Fruit fly (Drosophila melanogaster): ENCODE results near the gene indra.
A peak's percentile ranks its signal among the peaks of the same experiment; 100 is the strongest.

The indra gene

dm6 chr3L:1313039-1313766 lies 29.0 kb downstream of the indra start, which contains the start of the genes sturkopf and Herc4 (continued):
- no peak for TF ChIP-seq Neu2 (GFP tag; optimal IDR thresholded peaks at IDR 0.05; ENCODE audit: borderline replicate concordance)
- peak; percentile 64 for TF ChIP-seq ftz-f1 (GFP tag; optimal IDR thresholded peaks at IDR 0.05)
- TF ChIP-seq CG1603 (tag; optimal IDR thresholded peaks at IDR 0.05), result no peak
- no peak for TF ChIP-seq CG1832 (GFP tag; optimal IDR thresholded peaks at IDR 0.05)
- peak; percentile 36 for TF ChIP-seq run (tag; optimal IDR thresholded peaks at IDR 0.05)
- peak; percentile 93 for TF ChIP-seq CG10543 (GFP tag; optimal IDR thresholded peaks at IDR 0.05)
- peak; percentile 37 for TF ChIP-seq HmgD (GFP tag; optimal IDR thresholded peaks at IDR 0.05)
- TF ChIP-seq CG32772 (GFP tag; IDR thresholded peaks at IDR 0.05), result no peak; the same call in 1 of the 2 replicates
- peak; percentile 48 for TF ChIP-seq trh (GFP tag; optimal IDR thresholded peaks at IDR 0.05)
- TF ChIP-seq gro (GFP tag; optimal IDR thresholded peaks at IDR 0.05), result peak; percentile 72
- peak; percentile 54 for TF ChIP-seq Usf (GFP tag; optimal IDR thresholded peaks at IDR 0.05)
- TF ChIP-seq ems (GFP tag; optimal IDR thresholded peaks at IDR 0.05), result peak; percentile 89
- TF ChIP-seq ewg (GFP tag; optimal IDR thresholded peaks at IDR 0.05), result peak; percentile 38
- peak; percentile 30 for TF ChIP-seq HmgZ (tag; optimal IDR thresholded peaks at IDR 0.05)
- TF ChIP-seq CG34224 (GFP tag; IDR thresholded peaks at IDR 0.05; ENCODE audit: partially characterized antibody), result no peak
- TF ChIP-seq Hmr (GFP tag; optimal IDR thresholded peaks at IDR 0.05), result peak; percentile 84
- no peak for TF ChIP-seq CG2129 (GFP tag; IDR thresholded peaks at IDR 0.05; ENCODE audit: partially characterized antibody)
- TF ChIP-seq CG32767 (GFP tag; IDR thresholded peaks at IDR 0.05), result no peak
- TF ChIP-seq CG3163 (GFP tag; optimal IDR thresholded peaks at IDR 0.05), result peak; percentile 44
- TF ChIP-seq CG9932 (GFP tag; IDR thresholded peaks at IDR 0.05), result peak; percentile 78
- TF ChIP-seq yki (optimal IDR thresholded peaks at IDR 0.05), result no peak
- TF ChIP-seq CG7987 (GFP tag; optimal IDR thresholded peaks at IDR 0.05), result peak; percentile 22
- TF ChIP-seq fru (optimal IDR thresholded peaks at IDR 0.05), result no peak
- TF ChIP-seq CG30431 (GFP tag; optimal IDR thresholded peaks at IDR 0.05), result peak; percentile 3
- no peak for TF ChIP-seq CG11504 (tag; optimal IDR thresholded peaks at IDR 0.05)
- no peak for TF ChIP-seq CG9797 (GFP tag; optimal IDR thresholded peaks at IDR 0.05)
- TF ChIP-seq ac (GFP tag; optimal IDR thresholded peaks at IDR 0.05), result no peak
- TF ChIP-seq ind (GFP tag; optimal IDR thresholded peaks at IDR 0.05), result peak; percentile 62
- TF ChIP-seq pros (GFP tag; optimal IDR thresholded peaks at IDR 0.05), result peak; percentile 2
- TF ChIP-seq al (GFP tag; IDR thresholded peaks at IDR 0.05), result peak; percentile 24
- TF ChIP-seq Gug (GFP tag; IDR thresholded peaks at IDR 0.05), result peak; percentile 62; the same call in 3 of the 4 replicates
- TF ChIP-seq CG7786 (GFP tag; optimal IDR thresholded peaks at IDR 0.05), result peak; percentile 68
- TF ChIP-seq da (GFP tag; optimal IDR thresholded peaks at IDR 0.05), result peak; percentile 47
- peak; percentile 41 for TF ChIP-seq MESR4 (GFP tag; optimal IDR thresholded peaks at IDR 0.05)
- TF ChIP-seq Max (GFP tag; optimal IDR thresholded peaks at IDR 0.05), result peak; percentile 45
- peak; percentile 73 for TF ChIP-seq Bteb2 (GFP tag; optimal IDR thresholded peaks at IDR 0.05)
- no peak; the same call in 1 of the 2 replicates for TF ChIP-seq CG31441 (GFP tag; IDR thresholded peaks at IDR 0.05)
- TF ChIP-seq Adf1 (GFP tag; IDR thresholded peaks at IDR 0.05), result no peak; the same call in 1 of the 2 replicates
- no peak for TF ChIP-seq CG10321 (GFP tag; IDR thresholded peaks at IDR 0.05)
- no peak for TF ChIP-seq CG17568 (GFP tag; optimal IDR thresholded peaks at IDR 0.05)
- peak; percentile 95 for TF ChIP-seq CG7928 (GFP tag; optimal IDR thresholded peaks at IDR 0.05)
- TF ChIP-seq repo (GFP tag; optimal IDR thresholded peaks at IDR 0.05), result no peak
- peak; percentile 89 for TF ChIP-seq Side (GFP tag; optimal IDR thresholded peaks at IDR 0.05)
- TF ChIP-seq CG14050 (GFP tag; IDR thresholded peaks at IDR 0.05), result no peak
- peak; percentile 67 for TF ChIP-seq org-1 (GFP tag; optimal IDR thresholded peaks at IDR 0.05)
- TF ChIP-seq aop (GFP tag; IDR thresholded peaks at IDR 0.05), result no peak
- TF ChIP-seq CG17829 (tag; optimal IDR thresholded peaks at IDR 0.05), result peak; percentile 67
- no peak for TF ChIP-seq GATAe (GFP tag; conservative IDR thresholded peaks at IDR 0.05)
- peak; percentile 38; the same call in 1 of the 2 replicates for TF ChIP-seq E2f2 (GFP tag; IDR thresholded peaks at IDR 0.05)
- TF ChIP-seq tio (GFP tag; optimal IDR thresholded peaks at IDR 0.05), result no peak
- peak; percentile 39 for TF ChIP-seq exex (tag; optimal IDR thresholded peaks at IDR 0.05)

All from whole organism, embryonic.